Worm (Caenorhabditis elegans) whole organism, L4 larva: ENCODE results near the gene F59B2.15.

Experiments used
- D1046.2 ChIP-seq: fragments of 200-800 bp; sonication (Bioruptor generic); IDR thresholded peaks from 2 replicates; pipeline ENCODE4 v1.3.6; 2022; ENCODE audit warnings: missing genetic modification characterization, missing compliant biosample characterization
- Y105C5A.15 ChIP-seq: fragments of 200-800 bp; sonication (Bioruptor generic); IDR thresholded peaks from 2 replicates; pipeline ENCODE4 v1.3.6; 2022; ENCODE audit warnings: missing genetic modification characterization, missing compliant biosample characterization
- Y48G9A.11 ChIP-seq: fragments of 200-800 bp; sonication (Bioruptor generic); IDR thresholded peaks from 2 replicates; pipeline ENCODE4 v1.3.6; 2022; ENCODE audit warnings: missing genetic modification reagents, missing genetic modification characterization, missing compliant biosample characterization
- ZK546.5 ChIP-seq, 2 experiments: sonication (generic microtip); optimal IDR thresholded peaks; 2 replicates each; lab custom pipeline; 2017; ENCODE audit warnings: missing biosample characterization in 2 of 2, missing genetic modification characterization in 2 of 2
- attf-4 ChIP-seq: sonication (generic microtip); optimal IDR thresholded peaks from 3 replicates; lab custom pipeline; 2017; ENCODE audit warnings: missing biosample characterization, missing genetic modification characterization
- ceh-44 ChIP-seq: fragments of 200-800 bp; sonication (Bioruptor generic); IDR thresholded peaks from 2 replicates; pipeline ENCODE4 v1.3.6; 2022; ENCODE audit warnings: missing genetic modification reagents, missing genetic modification characterization, missing compliant biosample characterization
- ctbp-1 ChIP-seq: fragments of 200-800 bp; sonication (Bioruptor generic); IDR thresholded peaks from 2 replicates; pipeline ENCODE4 v1.3.6; 2022; ENCODE audit warnings: missing genetic modification reagents, missing genetic modification characterization, missing compliant biosample characterization
- daf-12 ChIP-seq: fragments of 150-350 bp; optimal IDR thresholded peaks from 2 replicates; lab custom pipeline; 2014; ENCODE audit warnings: missing biosample characterization, missing genetic modification reagents, missing genetic modification characterization
- daf-8 ChIP-seq: fragments of 200-800 bp; sonication (Bioruptor generic); IDR thresholded peaks from 2 replicates; pipeline ENCODE4 v1.3.6; 2022; ENCODE audit warnings: missing genetic modification characterization, missing compliant biosample characterization
- dpl-1 ChIP-seq: fragments of 150-350 bp; optimal IDR thresholded peaks from 2 replicates; lab custom pipeline; 2014; ENCODE audit warnings: missing biosample characterization, missing genetic modification reagents, missing genetic modification characterization
- dve-1 ChIP-seq: sonication (generic microtip); optimal IDR thresholded peaks from 2 replicates; lab custom pipeline; 2017; ENCODE audit warnings: antibody characterized with exemption, mild to moderate bottlenecking, missing genetic modification characterization, missing compliant biosample characterization; ENCODE audit not compliant: insufficient read depth
- egl-43 ChIP-seq: fragments of 200-800 bp; sonication (Bioruptor generic); IDR thresholded peaks from 2 replicates; pipeline ENCODE4 v1.3.6; 2022; ENCODE audit warnings: missing genetic modification reagents, missing genetic modification characterization, missing compliant biosample characterization
- gei-8 ChIP-seq: fragments of 200-800 bp; sonication (Bioruptor generic); optimal IDR thresholded peaks from 2 replicates; lab custom pipeline; 2018; ENCODE audit warnings: mild to moderate bottlenecking, missing genetic modification characterization, missing compliant biosample characterization
- hif-1 ChIP-seq, 2 experiments: sonication (generic microtip); optimal IDR thresholded peaks; 2 replicates each; lab custom pipeline; 2016 to 2017; ENCODE audit warnings: missing compliant biosample characterization in 2 of 2, missing genetic modification characterization in 2 of 2, missing genetic modification reagents in 2 of 2, missing genotype in 2 of 2, mild to moderate bottlenecking in 1 of 2
- lin-15B ChIP-seq: fragments of 150-350 bp; sonication (generic microtip); optimal IDR thresholded peaks from 3 replicates; lab custom pipeline; 2014; ENCODE audit warnings: missing biosample characterization, missing genetic modification characterization
- lin-39 ChIP-seq: fragments of 150-350 bp; optimal IDR thresholded peaks from 2 replicates; lab custom pipeline; 2014; ENCODE audit warnings: missing biosample characterization, missing genetic modification reagents, missing genetic modification characterization
- madf-5 ChIP-seq, 2 experiments: fragments of 200-800 bp; sonication (Bioruptor generic); IDR thresholded peaks; 2 replicates each; pipeline ENCODE4 v1.3.6; 2022; ENCODE audit warnings: missing compliant biosample characterization in 2 of 2, missing genetic modification characterization in 2 of 2
- mes-2 ChIP-seq: sonication (generic microtip); optimal IDR thresholded peaks from 2 replicates; lab custom pipeline; 2016; ENCODE audit warnings: missing genotype, mild to moderate bottlenecking, missing genetic modification characterization, missing compliant biosample characterization; ENCODE audit not compliant: poor library complexity, severe bottlenecking
- mxl-3 ChIP-seq: fragments of 200-800 bp; sonication (Bioruptor generic); optimal IDR thresholded peaks from 2 replicates; lab custom pipeline; 2018; ENCODE audit warnings: mild to moderate bottlenecking, missing genetic modification characterization, missing compliant biosample characterization
- nhr-102 ChIP-seq: sonication (generic microtip); optimal IDR thresholded peaks from 2 replicates; lab custom pipeline; 2016; ENCODE audit warnings: mild to moderate bottlenecking, missing genetic modification characterization, moderate library complexity, missing compliant biosample characterization
- nhr-48 ChIP-seq: sonication (generic microtip); optimal IDR thresholded peaks from 2 replicates; lab custom pipeline; 2016; ENCODE audit warnings: mild to moderate bottlenecking, missing genetic modification characterization, missing compliant biosample characterization
- nhr-76 ChIP-seq: fragments of 150-350 bp; optimal IDR thresholded peaks from 2 replicates; lab custom pipeline; 2014; ENCODE audit warnings: missing biosample characterization, missing genetic modification characterization
- pha-4 ChIP-seq, 2 experiments: fragments of 150-350 bp in 1 of 2; fragments of 200-800 bp in 1 of 2; sonication (Bioruptor generic) in 1 of 2; IDR thresholded peaks in 1 of 2; optimal IDR thresholded peaks in 1 of 2; 2 replicates each; pipeline versions ENCODE4 v1.3.6 to Lab custom; 2014 to 2022; ENCODE audit warnings: missing genetic modification characterization in 2 of 2, missing genetic modification reagents in 2 of 2, missing biosample characterization in 1 of 2, missing compliant biosample characterization in 1 of 2
- rbr-2 ChIP-seq: sonication (generic microtip); optimal IDR thresholded peaks from 2 replicates; lab custom pipeline; 2016; ENCODE audit warnings: missing genotype, missing genetic modification characterization, missing compliant biosample characterization
- sdz-12 ChIP-seq: fragments of 200-800 bp; sonication (Bioruptor generic); optimal IDR thresholded peaks from 2 replicates; lab custom pipeline; 2018; ENCODE audit warnings: mild to moderate bottlenecking, missing genetic modification characterization, missing compliant biosample characterization
- set-16 ChIP-seq: fragments of 200-800 bp; sonication (Bioruptor generic); IDR thresholded peaks from 2 replicates; pipeline ENCODE4 v1.3.6; 2022; ENCODE audit warnings: missing genetic modification reagents, missing genetic modification characterization, missing compliant biosample characterization
- tra-1 ChIP-seq: fragments of 200-800 bp; sonication (Bioruptor generic); IDR thresholded peaks from 2 replicates; pipeline ENCODE4 v1.3.6; 2022; ENCODE audit warnings: missing genetic modification reagents, missing genetic modification characterization, missing compliant biosample characterization
- unc-130 ChIP-seq: sonication (generic microtip); optimal IDR thresholded peaks from 2 replicates; lab custom pipeline; 2016; ENCODE audit warnings: missing genetic modification reagents, missing genetic modification characterization, missing compliant biosample characterization
- unc-39 ChIP-seq: sonication (generic microtip); optimal IDR thresholded peaks from 2 replicates; lab custom pipeline; 2017; ENCODE audit warnings: missing biosample characterization, missing genetic modification characterization
- unc-62 ChIP-seq, 3 experiments: fragments of 150-350 bp in 1 of 3; sonication (generic microtip); optimal IDR thresholded peaks in 2 of 3; peaks in 1 of 3; 1 replicate in 1 of 3; 2 replicates in 2 of 3; lab custom pipeline; 2014 to 2017; ENCODE audit warnings: missing biosample characterization in 3 of 3, missing genetic modification characterization in 3 of 3, missing genetic modification reagents in 3 of 3, missing genotype in 1 of 3
- zip-11 ChIP-seq: fragments of 200-800 bp; sonication (Bioruptor generic); IDR thresholded peaks from 2 replicates; pipeline ENCODE4 v1.3.6; 2022; ENCODE audit warnings: missing genetic modification characterization, missing compliant biosample characterization

The F59B2.15 gene

DNA sequence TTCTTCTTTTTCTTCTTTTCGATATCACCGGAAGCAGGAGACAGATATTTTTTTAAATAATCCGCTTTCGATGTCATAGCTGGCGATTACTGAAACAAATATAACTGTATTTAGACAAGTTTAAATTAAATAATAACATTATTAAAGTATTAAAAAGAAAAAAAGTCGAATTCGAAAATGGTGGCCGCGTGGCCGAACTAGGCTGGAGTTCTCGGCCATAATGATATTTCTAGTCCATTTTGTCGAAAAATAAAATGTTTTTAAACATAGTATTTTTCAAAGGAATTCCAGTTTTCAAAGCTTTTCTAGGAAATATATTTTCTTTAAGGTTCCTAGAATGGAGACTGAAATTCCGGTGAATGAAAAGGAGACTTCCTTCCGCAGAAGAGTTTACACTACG is 34.8 kb downstream of the F59B2.15 start, which contains the start of the genes bud-13 and rpap-2:
TSS of gene bud-13 (minus strand) at position 89 of the 400 bp plus-strand sequence.
TSS of gene rpap-2 (plus strand) at position 329 of the 400 bp plus-strand sequence.
- TF ChIP-seq ceh-44 (GFP tag; lab: Robert Waterston, UW) (no peak), hif-1 (tag; optimal IDR thresholded peaks at IDR 0.05; lab: Kevin White, UChicago) (peak in 1 of 2 experiments; percentile 22), D1046.2 (GFP tag; lab: Robert Waterston, UW) (no peak), attf-4 (tag; lab: Kevin White, UChicago) (no peak), sdz-12 (GFP tag; lab: Kevin White, UChicago) (no peak), rbr-2 (tag; lab: Kevin White, UChicago) (no peak), gei-8 (GFP tag; lab: Kevin White, UChicago) (no peak), unc-39 (no peak), lin-39 (tag; lab: Kevin White, UChicago) (no peak), lin-15B (tag; lab: Kevin White, UChicago) (no peak), madf-5 (GFP tag; IDR thresholded peaks at IDR 0.05; lab: Robert Waterston, UW) (no peak), ZK546.5 (tag; optimal IDR thresholded peaks at IDR 0.05; lab: Kevin White, UChicago) (no peak), ctbp-1 (no peak), nhr-48 (no peak), dpl-1 (GFP tag; lab: Kevin White, UChicago) (peak; percentile 29), daf-12 (tag; lab: Kevin White, UChicago) (no peak), mes-2 (tag; lab: Kevin White, UChicago) (peak; percentile 91)

DNA sequence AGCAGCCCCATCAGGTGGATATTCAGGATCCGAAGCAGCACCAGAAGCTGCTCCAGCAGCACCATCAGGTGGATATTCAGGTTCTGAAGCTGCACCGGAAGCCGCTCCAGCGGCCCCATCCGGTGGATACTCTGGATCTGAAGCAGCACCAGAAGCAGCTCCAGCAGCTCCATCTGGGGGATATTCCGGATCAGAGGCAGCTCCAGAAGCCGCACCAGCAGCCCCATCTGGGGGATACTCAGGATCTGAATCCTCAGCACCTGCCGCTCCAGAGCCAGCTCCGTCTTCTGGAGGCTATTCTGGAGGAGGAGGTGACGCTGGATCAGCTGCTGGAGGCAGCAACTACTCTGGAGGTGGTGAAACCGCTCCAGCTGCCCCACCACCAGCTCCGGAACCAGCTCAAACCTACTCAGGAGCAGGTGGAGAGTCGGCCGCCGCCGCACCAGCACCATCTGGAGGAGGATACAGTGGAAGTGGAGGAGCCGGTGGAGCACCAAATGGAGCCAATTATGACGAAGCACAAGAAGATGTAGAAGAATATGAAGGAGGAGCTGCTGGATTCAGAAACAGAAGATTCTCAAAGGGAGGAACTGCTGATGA is 37.7 kb downstream of the F59B2.15 start:
- TF ChIP-seq unc-62 (GFP tag; optimal IDR thresholded peaks at IDR 0.05 in 1 of 2; lab: Kevin White, UChicago) (peak in 1 of 2 experiments; percentile 15), unc-62 (tag; optimal IDR thresholded peaks at IDR 0.05; lab: Kevin White, UChicago) (no peak), pha-4 (GFP tag; IDR thresholded peaks at IDR 0.05; lab: Robert Waterston, UW) (peak; percentile 69; the same call in 1 of the 2 replicates), pha-4 (tag; optimal IDR thresholded peaks at IDR 0.05; lab: Kevin White, UChicago) (no peak), nhr-76 (tag; lab: Kevin White, UChicago) (no peak), set-16 (GFP tag; lab: Robert Waterston, UW) (peak; percentile 96)

DNA sequence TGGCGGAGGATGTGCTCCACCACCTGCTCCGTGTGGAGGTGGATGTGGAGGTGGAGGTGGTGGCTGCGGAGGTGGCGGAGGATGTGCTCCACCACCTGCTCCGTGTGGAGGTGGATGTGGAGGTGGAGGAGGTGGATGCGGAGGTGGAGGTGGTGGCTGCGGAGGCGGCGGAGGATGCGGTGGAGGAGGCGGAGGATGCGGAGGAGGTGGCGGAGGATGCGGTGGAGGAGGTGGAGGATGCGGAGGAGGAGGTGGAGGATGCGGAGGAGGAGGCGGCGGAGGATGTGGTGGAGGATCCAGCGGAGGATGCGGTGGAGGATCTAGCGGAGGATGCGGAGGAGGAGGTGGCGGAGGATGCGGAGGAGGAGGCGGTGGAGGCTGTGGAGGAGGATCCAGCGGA is 40.0 kb downstream of the F59B2.15 start:
- peak; percentile 99 for TF ChIP-seq set-16 (GFP tag; lab: Robert Waterston, UW)
- no peak for TF ChIP-seq dve-1
- no peak for TF ChIP-seq Y105C5A.15 (GFP tag; lab: Robert Waterston, UW)
- peak; percentile 98; the same call in 1 of the 2 replicates for TF ChIP-seq pha-4 (GFP tag; IDR thresholded peaks at IDR 0.05; lab: Robert Waterston, UW)
- no peak for TF ChIP-seq pha-4 (tag; optimal IDR thresholded peaks at IDR 0.05; lab: Kevin White, UChicago)
- TF ChIP-seq egl-43 (GFP tag; lab: Robert Waterston, UW): 0 out of 2 replicates have a peak, but pooled peaks have one; percentile 16
- TF ChIP-seq, all 104 proteins: peak for 3

DNA sequence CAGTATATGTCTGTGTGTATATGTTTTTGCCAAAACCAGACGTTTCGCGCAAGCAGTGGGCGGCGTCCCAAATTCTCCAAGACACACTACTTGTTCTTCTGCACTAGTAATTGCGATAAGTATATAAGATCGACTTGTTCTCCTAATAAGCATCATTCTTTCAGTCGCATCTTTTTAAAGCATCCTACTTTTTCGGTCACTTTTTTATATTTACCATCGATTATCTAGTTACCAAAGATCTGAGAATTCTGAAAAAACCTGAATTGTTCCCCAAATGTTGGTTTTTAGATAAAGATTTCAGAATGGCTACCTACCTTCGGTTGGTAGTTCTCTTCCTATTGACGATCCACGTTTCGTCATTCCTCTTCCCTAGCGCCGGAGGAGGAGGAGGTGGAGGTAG is 40.5 kb downstream of the F59B2.15 start, which contains the start of gene grl-25:
TSS of gene grl-25 (plus strand) at position 301 of the 400 bp plus-strand sequence.
- no peak for TF ChIP-seq nhr-102 (tag; lab: Kevin White, UChicago)

DNA sequence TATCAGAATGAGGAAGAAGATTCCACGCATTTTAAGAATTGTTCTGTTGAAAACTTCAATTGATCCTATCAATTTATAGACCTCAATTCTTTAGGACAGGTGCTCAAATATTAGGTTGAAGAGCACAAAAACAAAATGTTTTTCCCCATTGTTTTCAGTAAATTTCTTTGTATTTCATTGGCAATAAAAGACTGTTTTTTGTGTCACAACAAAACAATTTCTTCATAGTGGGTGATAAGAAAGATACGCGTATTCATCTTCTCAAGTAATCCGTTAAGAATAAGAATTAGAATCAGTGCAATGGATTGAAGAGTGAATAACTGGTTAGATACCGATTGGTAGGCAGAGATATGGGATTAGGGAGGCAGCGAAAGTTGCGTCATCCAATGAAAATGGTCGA is 41.8 kb downstream of the F59B2.15 start, which contains the start of gene ZK643.6:
TSS of gene ZK643.6 (minus strand) at position 101 of the 400 bp plus-strand sequence.
- TF ChIP-seq unc-130 (GFP tag; lab: Kevin White, UChicago) (no peak), daf-8 (GFP tag; lab: Robert Waterston, UW) (no peak), tra-1 (GFP tag; lab: Robert Waterston, UW) (no peak), Y48G9A.11 (GFP tag; lab: Robert Waterston, UW) (no peak), mxl-3 (GFP tag; lab: Kevin White, UChicago) (no peak), zip-11 (GFP tag; lab: Robert Waterston, UW) (no peak)
